Fruit fly (Drosophila melanogaster) whole organism, adult: ENCODE data around the gene CG7650.

Experiments
- CG12768 ChIP-seq: fragments of 200-800 bp; sonication (Bioruptor generic); optimal IDR thresholded peaks from 2 replicates; lab custom pipeline; 2017; ENCODE audit warnings: missing biosample characterization, missing genetic modification characterization, mild to moderate bottlenecking, moderate library complexity, missing genetic modification reagents
- CG14711 ChIP-seq: fragments of 200-800 bp; sonication (Bioruptor generic); optimal IDR thresholded peaks from 2 replicates; lab custom pipeline; 2018; ENCODE audit warnings: missing biosample characterization, mild to moderate bottlenecking, missing genetic modification characterization, moderate library complexity
- CG1620 ChIP-seq: fragments of 200-800 bp; sonication (Bioruptor generic); optimal IDR thresholded peaks from 2 replicates; lab custom pipeline; 2016; ENCODE audit warnings: missing biosample characterization, missing genetic modification characterization
- CG5204 ChIP-seq: fragments of 200-800 bp; sonication (Bioruptor generic); optimal IDR thresholded peaks from 2 replicates; lab custom pipeline; 2016; ENCODE audit warnings: missing biosample characterization, missing genetic modification characterization
- CG7101 ChIP-seq: fragments of 200-800 bp; sonication (Bioruptor generic); optimal IDR thresholded peaks from 2 replicates; lab custom pipeline; 2018; ENCODE audit warnings: missing biosample characterization, mild to moderate bottlenecking, missing genetic modification characterization, moderate library complexity
- Mnt ChIP-seq: fragments of 200-800 bp; sonication (Bioruptor generic); optimal IDR thresholded peaks from 2 replicates; lab custom pipeline; 2016; ENCODE audit warnings: missing biosample characterization, mild to moderate bottlenecking, missing genetic modification characterization
- pad ChIP-seq: fragments of 200-800 bp; sonication (Bioruptor generic); optimal IDR thresholded peaks from 3 replicates; lab custom pipeline; 2017; ENCODE audit warnings: missing biosample characterization, missing genetic modification characterization, mild to moderate bottlenecking, moderate library complexity, missing genetic modification reagents
- toe ChIP-seq: fragments of 200-800 bp; sonication (Bioruptor generic); optimal IDR thresholded peaks from 2 replicates; lab custom pipeline; 2016; ENCODE audit warnings: missing biosample characterization, missing genetic modification characterization

DNA sequence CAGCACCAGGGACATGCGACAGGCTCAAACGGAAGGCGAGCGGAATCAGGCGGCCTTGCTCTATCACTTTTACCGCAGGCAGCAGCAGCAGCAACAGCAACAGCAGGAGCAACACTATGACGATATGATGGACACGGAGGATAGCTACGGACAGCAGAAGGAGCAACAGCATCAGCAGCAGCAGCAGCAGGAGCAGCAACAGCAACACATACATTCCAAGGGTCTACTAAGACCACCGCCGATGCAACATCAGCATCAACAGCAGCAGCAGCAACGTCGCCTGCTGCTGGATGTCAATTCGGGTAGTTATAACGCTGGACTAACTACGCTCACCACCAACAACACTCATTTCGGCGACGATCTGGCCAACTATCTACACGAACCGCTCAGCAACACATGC, 5.2 kb downstream of the CG7650 start:
- TF ChIP-seq CG5204 (GFP tag; lab: Kevin White, UChicago) (no peak), Mnt (no peak), pad (GFP tag; lab: Kevin White, UChicago) (no peak), CG7101 (tag; lab: Kevin White, UChicago) (no peak), CG14711 (tag; lab: Kevin White, UChicago) (no peak), CG12768 (GFP tag; lab: Kevin White, UChicago) (no peak), CG1620 (GFP tag; lab: Kevin White, UChicago) (no peak), toe (GFP tag; lab: Kevin White, UChicago) (no peak)
